Fruit fly (Drosophila melanogaster) whole organism, adult: ENCODE results near the gene CG31465.

Source experiments
- CG11617 ChIP-seq: fragments of 200-800 bp; sonication (Bioruptor generic); optimal IDR thresholded peaks from 2 replicates; lab custom pipeline; 2017; ENCODE audit warnings: mild to moderate bottlenecking, missing biosample characterization, missing genetic modification reagents, missing genetic modification characterization
- CG12768 ChIP-seq: fragments of 200-800 bp; sonication (Bioruptor generic); optimal IDR thresholded peaks from 2 replicates; lab custom pipeline; 2017; ENCODE audit warnings: missing biosample characterization, missing genetic modification characterization, mild to moderate bottlenecking, moderate library complexity, missing genetic modification reagents
- CG14711 ChIP-seq: fragments of 200-800 bp; sonication (Bioruptor generic); optimal IDR thresholded peaks from 2 replicates; lab custom pipeline; 2018; ENCODE audit warnings: missing biosample characterization, mild to moderate bottlenecking, missing genetic modification characterization, moderate library complexity
- CG1620 ChIP-seq: fragments of 200-800 bp; sonication (Bioruptor generic); optimal IDR thresholded peaks from 2 replicates; lab custom pipeline; 2016; ENCODE audit warnings: missing biosample characterization, missing genetic modification characterization
- CG33017 ChIP-seq: fragments of 200-800 bp; sonication (Bioruptor generic); optimal IDR thresholded peaks from 2 replicates; lab custom pipeline; 2018; ENCODE audit warnings: missing biosample characterization, mild to moderate bottlenecking, missing genetic modification characterization, moderate library complexity
- CG5204 ChIP-seq: fragments of 200-800 bp; sonication (Bioruptor generic); optimal IDR thresholded peaks from 2 replicates; lab custom pipeline; 2016; ENCODE audit warnings: missing biosample characterization, missing genetic modification characterization
- CG7045 ChIP-seq: fragments of 200-800 bp; sonication (Bioruptor generic); optimal IDR thresholded peaks from 2 replicates; lab custom pipeline; 2017; ENCODE audit warnings: missing biosample characterization, mild to moderate bottlenecking, missing genetic modification characterization
- CG7101 ChIP-seq: fragments of 200-800 bp; sonication (Bioruptor generic); optimal IDR thresholded peaks from 2 replicates; lab custom pipeline; 2018; ENCODE audit warnings: missing biosample characterization, mild to moderate bottlenecking, missing genetic modification characterization, moderate library complexity
- Clk ChIP-seq: fragments of 200-800 bp; sonication (Bioruptor generic); optimal IDR thresholded peaks from 2 replicates; lab custom pipeline; 2017; ENCODE audit warnings: missing biosample characterization, missing genetic modification characterization
- Crg-1 ChIP-seq: fragments of 200-800 bp; sonication (Bioruptor generic); optimal IDR thresholded peaks from 2 replicates; lab custom pipeline; 2016; ENCODE audit warnings: missing biosample characterization, missing genetic modification characterization
- Hr96 ChIP-seq: fragments of 200-800 bp; sonication (Bioruptor generic); optimal IDR thresholded peaks from 2 replicates; lab custom pipeline; 2016; ENCODE audit warnings: missing biosample characterization, missing genetic modification characterization
- Mnt ChIP-seq: fragments of 200-800 bp; sonication (Bioruptor generic); optimal IDR thresholded peaks from 2 replicates; lab custom pipeline; 2016; ENCODE audit warnings: missing biosample characterization, mild to moderate bottlenecking, missing genetic modification characterization
- bab1 ChIP-seq: fragments of 200-800 bp; sonication (Bioruptor generic); optimal IDR thresholded peaks from 3 replicates; lab custom pipeline; 2019; ENCODE audit warnings: missing biosample characterization, mild to moderate bottlenecking, missing genetic modification characterization, moderate library complexity
- cic ChIP-seq: fragments of 200-800 bp; sonication (Bioruptor generic); optimal IDR thresholded peaks from 2 replicates; lab custom pipeline; 2017; ENCODE audit warnings: missing biosample characterization, mild to moderate bottlenecking, missing genetic modification characterization, moderate library complexity
- cnc ChIP-seq, 2 experiments: fragments of >200 bp; optimal IDR thresholded peaks; 2 replicates each; lab custom pipeline; 2017
- kay ChIP-seq: fragments of 200-800 bp; sonication (Bioruptor generic); peaks from one replicate; lab custom pipeline; 2016; ENCODE audit warnings: missing biosample characterization, missing genetic modification characterization, borderline replicate concordance
- ovo ChIP-seq: fragments of 200-800 bp; sonication (Bioruptor generic); optimal IDR thresholded peaks from 2 replicates; lab custom pipeline; 2016; ENCODE audit warnings: missing biosample characterization, missing genetic modification characterization
- pad ChIP-seq: fragments of 200-800 bp; sonication (Bioruptor generic); optimal IDR thresholded peaks from 3 replicates; lab custom pipeline; 2017; ENCODE audit warnings: missing biosample characterization, missing genetic modification characterization, mild to moderate bottlenecking, moderate library complexity, missing genetic modification reagents
- tj ChIP-seq: fragments of 200-800 bp; sonication (Bioruptor generic); optimal IDR thresholded peaks from 3 replicates; lab custom pipeline; 2017; ENCODE audit warnings: missing biosample characterization, mild to moderate bottlenecking, missing genetic modification characterization, moderate library complexity
- toe ChIP-seq: fragments of 200-800 bp; sonication (Bioruptor generic); optimal IDR thresholded peaks from 2 replicates; lab custom pipeline; 2016; ENCODE audit warnings: missing biosample characterization, missing genetic modification characterization

The CG31465 gene

DNA sequence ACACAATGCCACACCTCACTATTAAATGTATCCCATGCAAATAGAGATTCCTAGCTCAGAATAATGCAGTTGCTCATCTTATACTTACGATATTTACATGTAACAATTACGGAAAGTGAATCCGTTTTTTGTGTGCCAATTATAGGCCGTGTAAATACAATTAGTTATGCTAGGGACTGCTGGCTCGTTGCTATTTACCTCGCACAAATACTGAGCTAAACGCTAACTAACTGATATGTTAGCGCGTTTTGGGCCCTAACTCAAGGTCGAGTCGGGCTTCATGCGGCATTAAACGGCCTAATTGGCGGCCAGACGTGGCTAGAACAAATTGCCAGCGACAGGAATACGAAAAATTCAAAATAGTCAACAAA, 23.8 kb upstream of the CG31465 start:
- TF ChIP-seq Crg-1 (GFP tag; lab: Kevin White, UChicago), result peak; percentile 13
- TF ChIP-seq tj (GFP tag; lab: Kevin White, UChicago), result no peak
- peak; percentile 2 for TF ChIP-seq CG7045 (GFP tag; lab: Kevin White, UChicago)

DNA sequence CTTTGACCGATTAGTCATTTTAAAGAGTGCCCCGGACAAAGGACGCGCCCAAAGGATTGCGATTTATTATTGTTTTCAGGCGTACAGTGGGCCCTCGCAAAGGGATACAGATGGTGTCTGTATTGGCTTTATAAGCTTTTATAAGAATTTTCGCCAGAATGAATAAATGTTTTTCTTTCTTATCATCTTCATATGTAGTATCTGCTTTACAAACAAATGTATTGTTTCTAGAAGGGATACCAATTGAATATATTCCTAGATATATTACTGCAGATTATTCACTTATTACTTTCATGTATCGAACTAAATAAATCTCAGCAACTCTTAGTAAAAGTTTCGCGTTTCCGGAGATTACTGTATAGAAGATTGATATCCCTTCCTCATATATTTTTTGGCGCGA, 23.1 kb upstream of the CG31465 start:
- TF ChIP-seq tj (GFP tag; lab: Kevin White, UChicago) (no peak), CG12768 (GFP tag; lab: Kevin White, UChicago) (no peak), CG33017 (tag; lab: Kevin White, UChicago) (no peak), Hr96 (GFP tag; lab: Kevin White, UChicago) (no peak), CG1620 (GFP tag; lab: Kevin White, UChicago) (no peak), Mnt (no peak), CG5204 (GFP tag; lab: Kevin White, UChicago) (no peak), kay (no peak), cic (GFP tag; lab: Kevin White, UChicago) (no peak), CG14711 (tag; lab: Kevin White, UChicago) (no peak), CG11617 (no peak), Clk (no peak), CG7101 (no peak), toe (no peak), ovo (no peak)

DNA sequence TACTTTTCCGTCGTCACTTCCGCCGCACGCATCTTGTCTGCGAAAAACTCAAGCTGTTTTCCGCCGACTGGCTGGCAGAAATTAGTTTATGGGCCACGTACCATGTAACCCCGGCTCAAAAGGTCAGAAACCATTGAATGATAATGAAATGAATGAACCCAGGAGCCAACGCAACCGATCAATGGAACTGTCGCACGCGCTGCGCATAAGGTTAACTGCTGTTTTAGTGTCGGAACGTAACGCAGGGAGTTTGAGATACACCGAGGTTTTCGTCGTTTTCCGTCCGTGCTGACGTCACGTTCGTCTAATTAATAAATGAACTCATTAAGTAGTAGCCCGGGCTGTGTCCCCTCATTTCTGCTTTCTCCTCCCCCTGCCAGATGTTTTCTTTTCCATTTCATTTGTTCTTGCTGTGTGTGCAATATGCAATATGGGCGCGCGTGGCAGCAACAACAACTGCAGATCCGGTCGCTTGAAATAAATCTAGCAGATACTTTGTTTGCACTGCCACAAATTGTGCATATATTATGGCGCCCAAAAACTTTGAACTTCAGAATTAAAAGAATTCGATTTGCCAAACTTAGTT, 22.2 kb upstream of the CG31465 start:
- TF ChIP-seq CG11617 (no peak), tj (GFP tag; lab: Kevin White, UChicago) (peak; percentile 34), cic (GFP tag; lab: Kevin White, UChicago) (no peak)

DNA sequence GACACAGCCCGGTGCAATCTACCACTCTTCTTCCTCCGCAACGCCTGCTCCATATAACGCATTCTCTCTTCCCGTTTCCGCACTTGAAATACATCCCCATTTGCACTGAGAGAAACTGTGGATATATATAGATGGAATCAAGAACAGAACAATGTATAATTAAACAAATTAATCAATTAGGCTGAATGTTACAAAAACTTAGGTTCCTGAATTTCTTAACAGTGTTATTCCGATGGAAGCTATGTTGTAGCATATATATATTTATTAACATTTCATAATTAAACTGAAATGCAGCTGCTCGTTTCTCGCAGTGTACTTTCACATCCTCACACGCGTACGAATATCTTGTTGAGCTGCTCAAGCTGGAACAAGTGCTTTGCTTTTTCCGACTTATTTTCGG, 21.1 kb upstream of the CG31465 start:
- TF ChIP-seq cnc (optimal IDR thresholded peaks at IDR 0.05; lab: Kevin White, UChicago) (no peak), kay (peak; percentile 33)

DNA sequence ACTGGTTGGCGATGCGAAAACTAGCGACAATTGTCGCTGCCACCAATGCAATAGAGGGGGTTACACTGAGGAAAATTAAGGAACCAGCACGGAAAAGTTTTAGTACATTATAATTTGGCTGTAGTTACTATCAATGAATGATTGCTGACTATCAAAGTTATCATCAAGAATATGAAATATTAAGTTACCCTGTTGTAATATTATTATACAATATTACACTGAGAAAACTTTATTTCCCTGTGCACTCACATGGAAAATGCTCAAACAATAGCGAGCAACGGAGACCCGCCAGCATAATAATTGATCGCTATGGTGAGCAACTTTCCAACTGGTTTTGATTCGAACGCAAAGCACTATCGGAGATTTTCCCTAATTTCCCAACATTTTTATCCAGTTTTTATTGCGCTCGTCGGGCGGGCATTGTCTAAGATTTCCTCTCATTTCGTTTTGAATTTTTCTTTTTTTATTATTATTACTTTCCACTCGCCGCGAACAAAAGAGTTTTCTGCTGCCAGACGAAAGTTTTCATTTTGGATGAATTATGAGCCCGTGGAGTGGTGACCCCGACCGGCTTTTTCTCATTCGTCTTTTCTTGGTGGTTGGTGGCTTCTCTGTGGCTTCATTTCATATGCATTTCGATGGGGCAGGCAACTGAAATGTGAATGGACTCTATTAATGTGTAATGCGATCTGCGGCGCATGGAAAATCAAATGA, 18.3 kb upstream of the CG31465 start:
- no peak for TF ChIP-seq Clk
- no peak for TF ChIP-seq cic (GFP tag; lab: Kevin White, UChicago)
- no peak for TF ChIP-seq CG33017 (tag; lab: Kevin White, UChicago)
- TF ChIP-seq toe, result no peak
- no peak for TF ChIP-seq ovo
- no peak for TF ChIP-seq CG14711 (tag; lab: Kevin White, UChicago)
- no peak for TF ChIP-seq Mnt
- no peak for TF ChIP-seq CG7101
- no peak for TF ChIP-seq bab1
- TF ChIP-seq CG1620 (GFP tag; lab: Kevin White, UChicago), result no peak
- TF ChIP-seq kay, result no peak
- TF ChIP-seq pad (GFP tag; lab: Kevin White, UChicago), result no peak

DNA sequence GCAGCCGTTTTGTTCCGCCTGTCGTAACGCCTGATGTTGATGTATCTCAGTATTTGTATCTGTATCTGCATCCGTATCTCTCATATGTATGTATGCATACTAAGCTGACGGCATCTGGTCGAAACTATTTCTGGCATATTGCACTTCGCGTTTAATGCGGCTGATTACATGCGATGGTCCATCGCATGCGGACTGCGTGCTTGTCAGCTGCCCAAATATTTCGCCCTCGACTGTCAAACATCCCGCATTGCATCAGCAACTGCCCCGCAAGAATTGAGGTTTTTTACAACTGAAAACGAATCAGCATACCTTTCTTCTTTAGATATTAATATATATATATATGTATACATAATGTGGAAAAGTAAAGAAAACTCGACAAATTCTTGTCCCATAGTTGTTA, 17.7 kb upstream of the CG31465 start:
- no peak for TF ChIP-seq CG12768 (GFP tag; lab: Kevin White, UChicago)
- no peak for TF ChIP-seq toe
- no peak for TF ChIP-seq CG14711 (tag; lab: Kevin White, UChicago)
- no peak for TF ChIP-seq Mnt
- no peak for TF ChIP-seq pad (GFP tag; lab: Kevin White, UChicago)
- no peak for TF ChIP-seq CG5204 (GFP tag; lab: Kevin White, UChicago)
- TF ChIP-seq CG11617, result no peak
- no peak for TF ChIP-seq tj (GFP tag; lab: Kevin White, UChicago)
- TF ChIP-seq kay, result no peak
- TF ChIP-seq Hr96 (GFP tag; lab: Kevin White, UChicago), result no peak
- TF ChIP-seq CG33017 (tag; lab: Kevin White, UChicago), result no peak
- no peak for TF ChIP-seq CG7101
- no peak for TF ChIP-seq cic (GFP tag; lab: Kevin White, UChicago)

DNA sequence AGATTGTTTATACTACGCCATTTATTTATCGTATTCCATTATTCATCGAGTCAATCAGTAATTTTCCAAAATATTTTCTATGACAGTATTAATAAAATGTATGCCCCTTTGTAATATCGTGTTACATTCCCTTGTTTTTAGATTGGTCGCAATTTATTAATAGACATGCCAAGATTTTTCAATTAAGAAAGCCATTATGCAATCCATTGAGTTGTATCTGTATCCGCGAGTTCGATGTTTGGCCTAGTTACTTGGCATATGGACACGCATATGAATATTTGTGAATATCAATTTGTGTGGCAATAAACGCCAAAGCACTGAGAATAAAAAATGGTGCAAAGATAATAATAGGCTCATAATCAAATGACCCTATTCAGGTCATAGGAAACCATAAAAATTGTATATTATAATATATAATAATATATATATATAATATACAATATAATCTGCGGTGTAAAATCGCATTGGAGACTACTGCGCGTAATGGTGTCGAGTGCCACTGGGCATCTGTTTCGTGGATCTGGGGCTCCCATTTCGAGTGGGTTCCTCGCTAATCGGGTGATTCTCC, 16.7 kb upstream of the CG31465 start:
- TF ChIP-seq CG7045 (GFP tag; lab: Kevin White, UChicago), result no peak
- TF ChIP-seq CG7101, result no peak
- TF ChIP-seq tj (GFP tag; lab: Kevin White, UChicago), result no peak
- TF ChIP-seq CG11617, result no peak
- TF ChIP-seq cnc (optimal IDR thresholded peaks at IDR 0.05; lab: Kevin White, UChicago), result no peak
- TF ChIP-seq ovo, result no peak
- TF ChIP-seq Clk, result no peak
- TF ChIP-seq CG1620 (GFP tag; lab: Kevin White, UChicago), result no peak
- no peak for TF ChIP-seq kay
- TF ChIP-seq Crg-1 (GFP tag; lab: Kevin White, UChicago), result no peak
- no peak for TF ChIP-seq bab1
- TF ChIP-seq CG14711 (tag; lab: Kevin White, UChicago), result no peak
- TF ChIP-seq Mnt, result no peak
